Fruit fly (Drosophila melanogaster): Measurements from ENCODE around the gene Nf1.

The Nf1 gene

DNA sequence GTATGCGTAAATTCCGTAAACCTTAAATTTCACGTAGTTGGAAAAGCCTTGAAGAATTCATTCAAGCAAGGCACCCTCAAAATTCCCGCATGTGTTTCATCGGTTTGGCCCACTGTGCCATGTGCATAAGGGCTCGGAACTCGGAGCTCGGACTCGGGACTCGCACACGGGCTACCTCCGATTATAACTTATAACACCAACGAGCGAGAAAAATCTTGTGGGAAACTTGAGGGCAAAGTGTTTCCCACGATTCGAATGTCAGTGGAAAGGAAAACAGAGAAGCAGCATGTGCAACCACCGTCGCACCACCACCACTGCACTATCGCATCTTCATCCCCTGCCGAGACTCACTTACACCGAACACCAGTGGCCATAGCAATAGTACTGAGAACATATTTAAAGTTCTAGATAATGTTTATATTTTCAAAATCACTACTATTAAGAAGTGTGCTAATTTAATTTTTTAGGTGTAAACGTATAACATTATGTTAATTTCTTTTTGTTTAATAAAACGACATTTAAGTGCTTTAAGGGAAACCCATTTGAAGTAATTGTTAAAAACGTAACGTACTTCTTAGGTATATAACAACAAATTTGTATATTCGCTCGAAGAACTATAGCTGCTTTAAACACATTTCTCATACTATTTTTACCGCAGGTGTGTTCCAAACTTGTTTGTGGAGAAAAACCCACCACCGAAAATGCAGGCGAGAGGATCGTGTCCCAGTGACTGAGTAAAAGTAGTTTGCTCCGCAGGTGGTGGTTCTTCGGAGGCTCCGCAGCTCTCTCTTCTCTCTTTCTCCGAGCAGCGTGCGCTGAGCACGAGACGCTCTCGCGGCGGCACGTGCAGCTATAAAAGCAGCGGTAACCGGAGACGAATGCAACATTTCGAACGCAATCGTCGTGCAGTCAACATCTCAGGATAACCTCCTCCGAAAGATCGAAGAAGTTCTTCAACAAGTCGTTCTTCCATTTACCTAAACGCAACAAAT, 53.6 kb downstream of the Nf1 start:
- no peak for TF ChIP-seq ttk (optimal IDR thresholded peaks at IDR 0.05)
- no peak for TF ChIP-seq psq (optimal IDR thresholded peaks at IDR 0.05)
- TF ChIP-seq h (optimal IDR thresholded peaks at IDR 0.05) = no peak
- no peak for TF ChIP-seq Myc (optimal IDR thresholded peaks at IDR 0.05)
- TF ChIP-seq Sin3A (optimal IDR thresholded peaks at IDR 0.05) = no peak
- TF ChIP-seq insv (optimal IDR thresholded peaks at IDR 0.05) = no peak

DNA sequence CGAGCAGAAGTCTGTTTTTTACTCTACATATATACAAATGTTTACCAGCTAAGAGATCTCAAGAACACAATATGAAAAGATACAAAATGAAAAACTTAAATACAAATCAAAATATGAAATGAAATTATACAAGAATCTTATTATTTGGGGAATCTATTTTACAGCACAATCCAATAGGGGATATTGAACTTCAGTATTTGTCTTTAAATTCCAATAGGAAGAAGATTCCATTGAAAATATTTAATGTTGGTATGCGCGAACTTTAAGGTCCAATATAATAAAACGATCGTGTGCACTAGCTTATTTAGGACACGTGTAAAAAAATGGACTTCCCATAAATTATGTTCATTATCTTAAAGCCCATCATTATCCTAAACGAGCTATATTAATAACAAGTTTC, 55.1 kb downstream of the Nf1 start:
- TF ChIP-seq Sin3A (optimal IDR thresholded peaks at IDR 0.05) = no peak
- TF ChIP-seq ttk (optimal IDR thresholded peaks at IDR 0.05) = no peak
- TF ChIP-seq insv (optimal IDR thresholded peaks at IDR 0.05) = no peak
- TF ChIP-seq psq (optimal IDR thresholded peaks at IDR 0.05) = no peak
- no peak for TF ChIP-seq h (optimal IDR thresholded peaks at IDR 0.05)
- TF ChIP-seq Myc (optimal IDR thresholded peaks at IDR 0.05) = no peak

DNA sequence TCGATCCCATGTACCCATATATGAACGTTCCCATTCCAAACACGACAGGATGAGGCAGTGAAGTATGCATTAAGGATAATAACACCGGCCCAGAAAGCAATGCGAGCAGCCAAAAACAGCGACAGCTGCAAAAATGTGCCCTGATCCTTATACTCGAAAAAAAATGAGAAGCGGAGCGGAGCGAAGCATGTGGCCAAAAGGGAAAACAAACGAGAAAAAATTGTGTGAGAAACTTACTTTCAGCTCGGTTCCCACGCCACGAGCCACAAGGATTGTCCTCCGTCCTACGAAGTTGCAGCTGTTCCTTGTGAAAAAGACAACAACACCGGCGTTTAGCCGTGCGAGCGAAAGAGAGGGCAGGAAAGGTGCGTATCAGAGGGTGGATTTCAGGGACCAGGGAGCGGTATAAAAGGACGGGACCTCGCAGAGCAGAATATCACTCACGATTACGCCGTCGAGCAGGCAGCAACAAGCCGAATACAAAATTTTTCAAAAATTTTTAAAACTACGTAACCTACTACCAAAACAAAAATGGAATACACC, 57.1 kb downstream of the Nf1 start:
- TF ChIP-seq h (optimal IDR thresholded peaks at IDR 0.05) (no peak), Myc (optimal IDR thresholded peaks at IDR 0.05) (no peak), ttk (optimal IDR thresholded peaks at IDR 0.05) (no peak), psq (optimal IDR thresholded peaks at IDR 0.05) (no peak), insv (optimal IDR thresholded peaks at IDR 0.05) (no peak), Sin3A (optimal IDR thresholded peaks at IDR 0.05) (no peak)

DNA sequence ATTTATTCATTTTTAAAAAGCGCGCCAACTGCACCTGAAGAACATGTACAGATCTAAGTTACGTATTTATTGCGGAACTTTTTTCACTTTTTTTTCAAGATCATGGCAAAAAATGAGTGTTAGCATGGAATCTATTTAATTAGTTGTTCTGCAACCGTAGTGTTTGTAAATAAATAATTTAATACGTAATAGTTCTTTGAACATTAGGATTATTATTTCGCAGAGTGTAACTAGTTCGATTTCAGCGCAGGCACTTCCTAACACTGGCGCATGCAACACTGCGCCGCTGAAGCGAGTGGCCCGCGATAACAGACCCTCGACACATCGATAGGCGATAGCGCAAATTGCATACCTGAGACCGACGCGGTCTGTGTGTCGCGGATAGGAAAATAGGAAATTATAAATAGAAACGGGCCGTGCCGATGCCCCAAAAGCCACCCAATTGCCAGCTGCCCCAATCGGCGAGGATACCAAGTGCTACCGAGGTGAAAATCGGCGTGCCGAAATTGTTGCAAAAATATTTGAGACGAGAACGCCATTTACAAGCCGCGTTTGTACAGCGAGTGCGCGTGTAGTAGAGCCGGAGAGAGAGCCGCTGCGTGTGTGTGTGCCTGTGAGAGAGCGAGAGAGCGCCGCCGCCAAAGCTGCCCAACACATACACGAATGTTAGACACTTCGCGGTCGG, 58.7 kb downstream of the Nf1 start, which contains the start of gene gro:
gro (plus strand) TSS at position 320 of the 685 bp plus-strand sequence.
- TF ChIP-seq Sin3A (optimal IDR thresholded peaks at IDR 0.05) (no peak), psq (optimal IDR thresholded peaks at IDR 0.05) (no peak), ttk (optimal IDR thresholded peaks at IDR 0.05) (no peak), Myc (optimal IDR thresholded peaks at IDR 0.05) (no peak), insv (optimal IDR thresholded peaks at IDR 0.05) (no peak), h (optimal IDR thresholded peaks at IDR 0.05) (no peak)

DNA sequence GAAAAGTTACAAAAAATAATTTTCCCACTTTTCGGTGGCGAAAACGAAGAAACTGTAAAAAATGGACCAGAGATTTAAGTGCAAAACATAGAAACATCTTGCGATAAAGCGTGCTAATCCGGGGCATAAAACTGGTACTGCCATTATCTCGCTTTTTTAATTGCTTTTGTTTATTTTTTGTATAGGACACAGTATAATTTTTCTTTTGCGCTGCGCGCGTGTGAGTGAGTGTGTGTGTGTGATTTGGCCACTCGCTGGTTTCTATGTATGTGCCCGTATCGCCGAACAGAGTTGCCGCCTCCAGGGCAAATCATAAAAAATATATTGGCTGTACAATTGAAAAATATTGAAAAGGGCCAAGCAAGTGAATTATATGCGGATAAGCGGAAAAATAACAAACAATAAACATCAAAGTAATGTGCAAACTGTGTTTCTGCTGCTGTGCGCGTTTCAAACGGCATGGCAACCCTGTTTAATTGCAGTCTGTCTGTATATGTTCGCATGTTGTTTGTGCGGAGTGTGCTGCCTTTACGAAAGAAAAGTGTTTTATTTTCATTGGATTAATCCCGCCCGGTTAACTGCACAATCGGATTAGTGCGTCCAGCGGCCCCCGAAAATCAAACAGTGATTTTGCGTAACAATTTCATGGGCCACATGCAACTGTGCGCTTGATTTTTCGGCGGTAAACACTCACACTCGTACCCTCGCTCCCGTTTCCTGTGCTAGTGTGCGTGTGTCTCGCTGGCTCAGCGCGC, 59.5 kb downstream of the Nf1 start:
- TF ChIP-seq Myc (optimal IDR thresholded peaks at IDR 0.05) = no peak
- TF ChIP-seq h (optimal IDR thresholded peaks at IDR 0.05) = no peak
- no peak for TF ChIP-seq psq (optimal IDR thresholded peaks at IDR 0.05)
- TF ChIP-seq insv (optimal IDR thresholded peaks at IDR 0.05) = no peak
- TF ChIP-seq Sin3A (optimal IDR thresholded peaks at IDR 0.05) = no peak
- no peak for TF ChIP-seq ttk (optimal IDR thresholded peaks at IDR 0.05)

All from Kc167 (cell line).